Worm (Caenorhabditis elegans): ENCODE measurements around the gene F15G9.6.

The F15G9.6 gene

DNA sequence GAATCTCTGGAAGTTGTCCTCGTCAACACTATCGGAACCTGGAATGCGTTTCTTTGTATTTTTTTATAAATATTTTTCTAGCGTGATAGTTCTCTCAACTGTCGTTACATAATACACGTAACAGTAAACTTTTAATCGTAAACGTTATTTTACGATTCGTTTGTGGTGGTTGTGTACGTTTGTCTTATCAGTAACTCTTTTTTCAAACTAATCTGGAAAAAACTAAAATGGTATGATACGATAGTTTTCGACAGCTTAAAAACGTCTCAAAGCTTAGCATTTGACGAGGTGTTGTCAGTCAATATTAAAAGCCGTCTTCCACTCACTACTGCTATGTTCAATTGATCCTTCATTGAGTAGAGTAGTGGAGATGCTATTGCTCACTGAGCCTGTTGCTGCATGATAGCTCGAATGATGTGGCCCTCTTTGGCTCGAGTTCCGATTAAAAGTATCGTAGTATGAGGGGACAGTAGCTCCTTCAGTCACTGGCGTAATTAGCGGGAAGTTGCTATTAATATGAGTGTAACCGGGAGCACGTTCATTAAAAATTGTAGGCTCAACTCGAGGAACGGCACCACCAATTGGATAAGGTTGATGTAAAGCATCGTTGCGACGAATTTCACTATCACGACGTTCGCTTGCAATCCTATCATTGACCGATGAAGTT, 32.6 kb upstream of the F15G9.6 start:
- TF ChIP-seq nhr-2 (tag; optimal IDR thresholded peaks at IDR 0.05) (no peak), pha-4 (tag; optimal IDR thresholded peaks at IDR 0.05) (no peak), blmp-1 (tag; optimal IDR thresholded peaks at IDR 0.05) (no peak), drap-1 (GFP tag; optimal IDR thresholded peaks at IDR 0.05) (no peak), bed-3 (GFP tag; optimal IDR thresholded peaks at IDR 0.05) (no peak), unc-62 (GFP tag; optimal IDR thresholded peaks at IDR 0.05) (no peak), nhr-28 (tag; optimal IDR thresholded peaks at IDR 0.05) (no peak), lsy-2 (tag; optimal IDR thresholded peaks at IDR 0.05) (no peak), nhr-76 (tag; optimal IDR thresholded peaks at IDR 0.05) (no peak), ceh-43 (GFP tag; optimal IDR thresholded peaks at IDR 0.05) (no peak)

DNA sequence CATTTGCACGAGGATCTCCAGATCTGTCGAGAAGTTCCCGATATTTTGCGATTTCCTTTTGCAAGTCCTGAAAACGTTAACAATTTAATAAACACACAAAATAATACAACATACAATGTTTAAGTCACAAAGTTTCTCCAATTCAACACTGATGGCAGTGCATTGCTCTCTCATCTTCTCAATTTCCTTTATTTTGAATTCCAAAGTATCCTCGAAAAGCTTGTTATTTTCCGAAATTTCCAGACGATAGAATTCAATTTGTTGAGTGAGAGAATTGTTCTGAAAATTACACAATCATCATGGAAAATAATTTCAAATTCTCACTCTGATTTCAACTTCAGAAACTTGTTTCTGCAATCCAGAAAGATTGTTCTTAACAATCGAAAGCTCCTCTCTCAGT, 31.6 kb upstream of the F15G9.6 start:
- no peak for TF ChIP-seq pha-4 (tag; optimal IDR thresholded peaks at IDR 0.05)
- no peak for TF ChIP-seq unc-39 (tag; optimal IDR thresholded peaks at IDR 0.05)
- no peak for TF ChIP-seq mab-5 (tag; optimal IDR thresholded peaks at IDR 0.05)
- TF ChIP-seq ces-1 (GFP tag; optimal IDR thresholded peaks at IDR 0.05), result no peak

DNA sequence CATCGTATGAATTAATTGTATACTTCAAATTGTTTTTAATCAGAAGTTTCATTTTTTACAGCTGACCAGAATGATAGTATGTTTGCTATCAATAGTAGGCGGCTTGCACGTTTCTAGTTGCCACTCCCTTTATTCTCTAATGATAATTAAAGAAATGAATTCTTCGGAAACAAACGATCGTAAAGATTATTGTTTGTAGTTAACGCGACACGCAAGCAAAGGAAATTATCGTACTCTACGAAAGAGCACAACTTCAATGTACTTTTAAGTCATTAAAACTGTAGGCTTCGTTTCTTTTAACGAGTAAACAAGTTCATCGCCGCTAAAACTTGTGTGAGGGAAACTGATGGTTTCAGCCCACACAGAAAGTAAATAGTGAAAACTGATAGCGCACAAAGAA, 30.1 kb upstream of the F15G9.6 start:
- TF ChIP-seq nhr-28 (tag; optimal IDR thresholded peaks at IDR 0.05) (no peak), bed-3 (GFP tag; optimal IDR thresholded peaks at IDR 0.05) (no peak), M03D4.4 (tag; optimal IDR thresholded peaks at IDR 0.05) (no peak), mab-5 (tag; optimal IDR thresholded peaks at IDR 0.05) (no peak), tbx-8 (GFP tag; optimal IDR thresholded peaks at IDR 0.05) (no peak), mep-1 (tag; optimal IDR thresholded peaks at IDR 0.05) (no peak), ces-1 (GFP tag; optimal IDR thresholded peaks at IDR 0.05) (no peak), elt-3 (tag; optimal IDR thresholded peaks at IDR 0.05) (no peak), unc-120 (tag; optimal IDR thresholded peaks at IDR 0.05; ENCODE audit: poor library complexity, severe bottlenecking) (no peak), nhr-237 (tag; optimal IDR thresholded peaks at IDR 0.05) (no peak), pha-4 (tag; optimal IDR thresholded peaks at IDR 0.05) (no peak), blmp-1 (tag; optimal IDR thresholded peaks at IDR 0.05) (no peak), nhr-2 (tag; optimal IDR thresholded peaks at IDR 0.05) (no peak), hlh-1 (tag; optimal IDR thresholded peaks at IDR 0.05) (no peak), ceh-39 (tag; optimal IDR thresholded peaks at IDR 0.05) (no peak), ceh-43 (GFP tag; optimal IDR thresholded peaks at IDR 0.05) (no peak), zip-8 (tag; optimal IDR thresholded peaks at IDR 0.05) (no peak), nhr-76 (tag; optimal IDR thresholded peaks at IDR 0.05) (no peak)

DNA sequence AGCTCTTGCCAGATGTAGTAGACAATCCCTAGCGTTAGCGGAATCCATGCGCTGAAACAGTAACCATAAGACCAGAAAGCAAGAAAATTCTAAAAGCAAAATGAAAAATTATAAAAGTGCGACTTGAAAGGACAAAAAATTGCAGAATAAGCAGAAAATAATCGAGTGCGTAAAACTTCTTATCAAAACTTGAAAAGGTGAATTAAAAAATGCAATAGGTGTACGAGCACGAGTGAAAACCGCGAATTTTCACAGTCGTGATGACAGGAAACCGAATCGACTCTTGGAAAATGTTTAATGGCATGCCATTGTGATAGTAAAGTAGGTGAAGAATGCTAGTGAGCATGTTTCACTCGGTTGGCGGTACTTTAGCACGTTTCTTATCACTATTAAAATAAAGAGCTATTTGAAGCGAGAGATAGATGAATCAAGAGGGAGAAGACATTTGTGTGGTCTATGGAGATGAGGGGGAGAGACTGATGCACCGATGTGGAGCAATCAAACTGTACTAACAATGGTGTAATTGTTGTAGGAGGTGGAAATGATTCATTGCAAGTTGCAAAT, 29.4 kb upstream of the F15G9.6 start, which contains the start of gene ifp-1:
Gene ifp-1, minus strand, starts transcription at position 51 of the 564 bp plus-strand sequence.
- TF ChIP-seq blmp-1 (tag; optimal IDR thresholded peaks at IDR 0.05) (no peak), mls-2 (tag; optimal IDR thresholded peaks at IDR 0.05) (no peak), pha-4 (tag; optimal IDR thresholded peaks at IDR 0.05) (no peak), ceh-83 (GFP tag; optimal IDR thresholded peaks at IDR 0.05) (no peak), nhr-12 (tag; optimal IDR thresholded peaks at IDR 0.05) (no peak), nhr-28 (tag; optimal IDR thresholded peaks at IDR 0.05) (no peak), bed-3 (GFP tag; optimal IDR thresholded peaks at IDR 0.05) (no peak), unc-39 (tag; optimal IDR thresholded peaks at IDR 0.05) (no peak), flh-1 (GFP tag; optimal IDR thresholded peaks at IDR 0.05) (no peak), lin-13 (tag; optimal IDR thresholded peaks at IDR 0.05) (no peak), ceh-39 (tag; optimal IDR thresholded peaks at IDR 0.05) (no peak), ceh-43 (GFP tag; optimal IDR thresholded peaks at IDR 0.05) (no peak), mep-1 (tag; optimal IDR thresholded peaks at IDR 0.05) (no peak)

DNA sequence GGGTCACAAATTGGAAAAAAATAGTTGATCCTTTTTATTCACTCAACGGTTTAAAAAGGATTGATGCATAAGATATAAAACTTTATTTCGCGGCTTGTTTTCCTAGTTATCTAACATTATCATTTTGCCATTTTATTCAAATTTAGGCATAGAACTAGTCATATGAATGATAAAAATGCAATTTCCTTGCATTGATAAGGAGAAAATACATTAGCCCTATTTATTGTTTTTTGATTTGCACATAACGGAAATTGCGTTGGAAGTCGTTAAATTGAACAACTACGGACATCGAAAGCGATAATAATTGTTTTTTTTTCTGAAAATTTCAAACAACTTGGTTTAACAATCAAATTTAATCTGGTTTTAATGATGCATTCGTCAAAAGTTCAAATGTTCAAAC, 22.3 kb upstream of the F15G9.6 start:
- TF ChIP-seq unc-120 (tag; optimal IDR thresholded peaks at IDR 0.05; ENCODE audit: poor library complexity, severe bottlenecking) (no peak), sptf-1 (tag; optimal IDR thresholded peaks at IDR 0.05) (no peak), zip-8 (tag; optimal IDR thresholded peaks at IDR 0.05) (no peak), unc-39 (tag; optimal IDR thresholded peaks at IDR 0.05) (no peak), ces-1 (GFP tag; optimal IDR thresholded peaks at IDR 0.05) (no peak), snpc-4 (tag; optimal IDR thresholded peaks at IDR 0.05) (no peak), ceh-43 (GFP tag; optimal IDR thresholded peaks at IDR 0.05) (no peak), nhr-76 (tag; optimal IDR thresholded peaks at IDR 0.05) (no peak)
